Fruit fly (Drosophila melanogaster): ENCODE measurements around the gene Sfp84E.

Gene Sfp84E

DNA sequence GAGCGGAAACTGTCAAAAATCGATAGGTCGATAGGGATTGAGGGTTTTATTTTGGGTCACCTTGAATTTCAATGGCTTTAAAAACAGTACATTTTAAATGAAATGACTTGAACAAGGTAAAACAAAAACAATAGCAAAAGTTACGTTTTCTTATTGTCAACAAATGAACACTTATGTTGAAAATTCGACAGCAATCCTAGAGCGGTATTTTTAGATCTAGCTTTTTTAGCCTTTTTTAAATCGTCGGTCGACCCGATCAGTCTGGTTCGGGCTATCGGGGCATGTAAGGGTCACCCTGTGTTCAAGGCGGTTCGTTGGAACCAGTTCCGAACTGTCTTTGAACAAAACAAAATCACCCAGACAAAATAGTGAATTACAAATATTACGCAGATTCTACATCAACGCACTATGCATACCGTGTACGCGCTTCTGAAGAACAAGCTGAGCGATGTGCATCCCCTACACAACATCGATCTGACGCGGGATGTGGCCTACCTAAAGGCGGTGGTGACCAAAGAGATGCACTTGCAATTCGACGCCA is 29.0 kb upstream of the Sfp84E start, which contains the start of the genes CG11052 and CG3223 (continued):
- no peak for TF ChIP-seq tll (GFP tag; optimal IDR thresholded peaks at IDR 0.05)
- no peak for TF ChIP-seq bcd (GFP tag; optimal IDR thresholded peaks at IDR 0.05)
- no peak for TF ChIP-seq CG4820 (GFP tag; optimal IDR thresholded peaks at IDR 0.05)
- TF ChIP-seq MBD-R2 (GFP tag; IDR thresholded peaks at IDR 0.05) = peak; percentile 81
- TF ChIP-seq CG1647 (GFP tag; optimal IDR thresholded peaks at IDR 0.05) = no peak
- no peak for TF ChIP-seq CG13123 (GFP tag; optimal IDR thresholded peaks at IDR 0.05)
- no peak for TF ChIP-seq CG3407 (GFP tag; optimal IDR thresholded peaks at IDR 0.05)
- TF ChIP-seq CG2889 (GFP tag; IDR thresholded peaks at IDR 0.05) = no peak
- TF ChIP-seq gt (GFP tag; IDR thresholded peaks at IDR 0.05) = no peak
- TF ChIP-seq Atf3 (GFP tag; optimal IDR thresholded peaks at IDR 0.05) = no peak
- TF ChIP-seq disco-r (GFP tag; optimal IDR thresholded peaks at IDR 0.05) = no peak
- TF ChIP-seq dysf (GFP tag; IDR thresholded peaks at IDR 0.05) = no peak
- TF ChIP-seq CG3163 (GFP tag; optimal IDR thresholded peaks at IDR 0.05) = no peak
- no peak for TF ChIP-seq C15 (GFP tag; IDR thresholded peaks at IDR 0.05)
- TF ChIP-seq HLH54F (GFP tag; optimal IDR thresholded peaks at IDR 0.05) = no peak
- no peak for TF ChIP-seq CG17568 (GFP tag; optimal IDR thresholded peaks at IDR 0.05)
- TF ChIP-seq hth (optimal IDR thresholded peaks at IDR 0.05) = no peak
- no peak for TF ChIP-seq kah (GFP tag; optimal IDR thresholded peaks at IDR 0.05)
- TF ChIP-seq Sry-δ (GFP tag; optimal IDR thresholded peaks at IDR 0.05) = peak; percentile 63
- no peak for TF ChIP-seq Ssrp (tag; optimal IDR thresholded peaks at IDR 0.05)
- TF ChIP-seq H2.0 (GFP tag; IDR thresholded peaks at IDR 0.05) = no peak
- no peak for TF ChIP-seq esg (GFP tag; conservative IDR thresholded peaks at IDR 0.05)
- no peak for TF ChIP-seq sim (GFP tag; IDR thresholded peaks at IDR 0.05)
- no peak for TF ChIP-seq ssp (GFP tag; IDR thresholded peaks at IDR 0.05)
- TF ChIP-seq CG12659 (GFP tag; optimal IDR thresholded peaks at IDR 0.05) = peak; percentile 64
- no peak for TF ChIP-seq shn (GFP tag; optimal IDR thresholded peaks at IDR 0.05)
- peak; percentile 13; the same call in 1 of the 2 replicates for TF ChIP-seq CG3847 (GFP tag; IDR thresholded peaks at IDR 0.05)
- TF ChIP-seq Sin3A (optimal IDR thresholded peaks at IDR 0.05) = peak; percentile 54
- no peak for TF ChIP-seq CG3838 (GFP tag; optimal IDR thresholded peaks at IDR 0.05)
- TF ChIP-seq her (GFP tag; optimal IDR thresholded peaks at IDR 0.05) = peak; percentile 29
- TF ChIP-seq CG13424 (tag; optimal IDR thresholded peaks at IDR 0.05) = peak; percentile 44
- TF ChIP-seq Gsc (GFP tag; IDR thresholded peaks at IDR 0.05) = no peak
- TF ChIP-seq Lhr (GFP tag; optimal IDR thresholded peaks at IDR 0.05) = no peak
- TF ChIP-seq nerfin-1 (tag; optimal IDR thresholded peaks at IDR 0.05) = no peak
- TF ChIP-seq CG1233 (GFP tag; optimal IDR thresholded peaks at IDR 0.05) = peak; percentile 36
- peak; percentile 85 for TF ChIP-seq CG30020 (tag; optimal IDR thresholded peaks at IDR 0.05)
- peak; percentile 31 for TF ChIP-seq zfh2 (GFP tag; optimal IDR thresholded peaks at IDR 0.05)
- no peak for TF ChIP-seq Ada2b (GFP tag; IDR thresholded peaks at IDR 0.05)
- no peak for TF ChIP-seq Dip3 (GFP tag; optimal IDR thresholded peaks at IDR 0.05)
- TF ChIP-seq Antp (GFP tag; optimal IDR thresholded peaks at IDR 0.05) = peak; percentile 4
- 0 out of 3 replicates have a peak, but pooled peaks have one; percentile 27 for TF ChIP-seq zfh1 (GFP tag; IDR thresholded peaks at IDR 0.05)
- TF ChIP-seq CoRest (tag; optimal IDR thresholded peaks at IDR 0.05) = no peak
- TF ChIP-seq NfI (GFP tag; optimal IDR thresholded peaks at IDR 0.05) = peak; percentile 64
- TF ChIP-seq ara (GFP tag; IDR thresholded peaks at IDR 0.05) = no peak
- TF ChIP-seq gcm2 (GFP tag; optimal IDR thresholded peaks at IDR 0.05) = no peak
- no peak for TF ChIP-seq CG8281 (tag; optimal IDR thresholded peaks at IDR 0.05)
- TF ChIP-seq CG14965 (GFP tag; optimal IDR thresholded peaks at IDR 0.05; ENCODE audit: borderline replicate concordance) = no peak
- peak; percentile 94 for TF ChIP-seq Elba2 (GFP tag; optimal IDR thresholded peaks at IDR 0.05)
- 0 out of 3 replicates have a peak, but pooled peaks have one; percentile 22 for TF ChIP-seq CG6791 (GFP tag; IDR thresholded peaks at IDR 0.05; ENCODE audit: partially characterized antibody)
- TF ChIP-seq D19B (GFP tag; optimal IDR thresholded peaks at IDR 0.05) = no peak
- TF ChIP-seq Bdp1 (GFP tag; optimal IDR thresholded peaks at IDR 0.05) = no peak
- no peak for TF ChIP-seq CG12299 (tag; optimal IDR thresholded peaks at IDR 0.05)
